Worm (Caenorhabditis elegans) whole organism, early embryonic: ENCODE measurements around the gene C14E2.5.

Experiments used
- ama-1 ChIP-seq: fragments of 150-350 bp; optimal IDR thresholded peaks from 2 replicates; lab custom pipeline; 2014
- ceh-36 ChIP-seq: sonication (generic microtip); optimal IDR thresholded peaks from 2 replicates; lab custom pipeline; 2016; ENCODE audit warnings: missing genetic modification characterization, inconsistent platforms, missing compliant biosample characterization
- flt-1 ChIP-seq: fragments of 200-800 bp; sonication (Bioruptor generic); IDR thresholded peaks from 2 replicates; pipeline ENCODE4 v1.3.6; 2022; ENCODE audit warnings: missing genetic modification characterization, missing compliant biosample characterization

DNA sequence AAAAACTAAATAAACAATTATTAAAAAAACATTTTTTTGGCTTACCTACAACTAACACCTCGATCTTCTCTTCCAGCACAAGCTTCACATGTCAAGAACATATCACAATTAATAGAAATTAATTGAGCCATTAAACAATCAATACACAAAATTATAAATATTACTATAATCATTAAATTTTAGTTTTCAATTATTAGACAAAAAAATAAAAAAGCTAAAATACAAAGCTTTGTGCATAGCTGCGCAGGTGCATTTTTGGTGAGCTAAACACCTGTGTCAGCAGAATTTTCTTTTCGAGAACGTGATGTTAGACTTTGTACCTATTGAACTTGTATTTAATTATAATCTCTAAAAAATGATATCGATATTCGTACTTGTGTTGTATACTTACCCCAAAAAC, 4.8 kb upstream of the C14E2.5 start, which contains the start of gene C14E2.6:
- no peak for TF ChIP-seq flt-1 (GFP tag; lab: Robert Waterston, UW)
- no peak for TF ChIP-seq ceh-36
- no peak for TF ChIP-seq ama-1
